Fruit fly (Drosophila melanogaster): ENCODE data around the gene Sas10.

DNA sequence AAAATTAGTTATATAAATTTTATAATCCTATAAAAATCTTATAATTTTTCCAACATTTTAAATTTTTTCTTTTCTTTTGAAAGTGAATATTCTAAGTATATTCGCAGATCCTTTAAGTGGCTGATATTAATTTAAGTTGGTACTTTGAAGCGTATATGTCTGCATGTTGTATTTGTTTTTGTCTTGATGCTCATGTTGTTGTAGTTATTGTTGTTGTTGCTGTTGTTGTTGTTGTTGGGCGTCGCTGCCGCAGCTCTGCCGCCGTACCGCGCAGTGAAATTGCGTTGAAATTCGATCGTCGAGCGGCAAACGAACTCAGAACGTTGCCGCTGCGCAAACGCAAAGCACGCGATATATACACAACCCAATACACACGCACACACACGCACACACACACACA is 21.4 kb upstream of the Sas10 start, which contains the start of gene CG42749:
- TF ChIP-seq CG8478 (optimal IDR thresholded peaks at IDR 0.05) (no peak), CTCF (optimal IDR thresholded peaks at IDR 0.05) (no peak)

All from S2 (cell line).